Fruit fly (Drosophila melanogaster): ENCODE data around the gene Sec71.

dm6 chr2L:13770884-13771283 lies 22.4 kb upstream of the Sec71 start:
- TF ChIP-seq exex (tag; optimal IDR thresholded peaks at IDR 0.05) (no peak), insv (GFP tag; optimal IDR thresholded peaks at IDR 0.05) (no peak), Xbp1 (GFP tag; optimal IDR thresholded peaks at IDR 0.05) (peak; percentile 36), E2f1 (GFP tag; IDR thresholded peaks at IDR 0.05) (no peak), B-H2 (GFP tag; optimal IDR thresholded peaks at IDR 0.05) (no peak)

All from whole organism, embryonic.